Worm (Caenorhabditis elegans) whole organism, early embryonic: ENCODE data around the gene C05C12.5.

ENCODE experiments used
- F13C5.2 ChIP-seq: sonication (generic microtip); optimal IDR thresholded peaks from 2 replicates; lab custom pipeline; 2017; ENCODE audit warnings: mild to moderate bottlenecking, missing genetic modification characterization, inconsistent platforms, missing compliant biosample characterization
- ama-1 ChIP-seq: fragments of 150-350 bp; optimal IDR thresholded peaks from 2 replicates; lab custom pipeline; 2014
- ceh-36 ChIP-seq: sonication (generic microtip); optimal IDR thresholded peaks from 2 replicates; lab custom pipeline; 2016; ENCODE audit warnings: missing genetic modification characterization, inconsistent platforms, missing compliant biosample characterization
- flt-1 ChIP-seq: fragments of 200-800 bp; sonication (Bioruptor generic); IDR thresholded peaks from 2 replicates; pipeline ENCODE4 v1.3.6; 2022; ENCODE audit warnings: missing genetic modification characterization, missing compliant biosample characterization
- hmbx-1 ChIP-seq: sonication (generic microtip); optimal IDR thresholded peaks from 2 replicates; lab custom pipeline; 2016; ENCODE audit warnings: mild to moderate bottlenecking, missing genetic modification characterization, missing compliant biosample characterization
- pes-1 ChIP-seq: fragments of 200-800 bp; sonication (Bioruptor generic); IDR thresholded peaks from 2 replicates; pipeline ENCODE4 v1.3.6; 2022; ENCODE audit warnings: missing genetic modification reagents, missing genetic modification characterization, missing compliant biosample characterization
- tbx-11 ChIP-seq: fragments of 200-800 bp; sonication (Bioruptor generic); IDR thresholded peaks from 2 replicates; pipeline ENCODE4 v1.3.6; 2022; ENCODE audit warnings: missing genetic modification characterization, missing compliant biosample characterization
- tra-4 ChIP-seq: sonication (generic microtip); optimal IDR thresholded peaks from 2 replicates; lab custom pipeline; 2017; ENCODE audit warnings: missing genetic modification characterization, missing compliant biosample characterization

ce11 chrIV:11257476-11257875 lies 3.5 kb downstream of the C05C12.5 start:
- TF ChIP-seq flt-1 (GFP tag; lab: Robert Waterston, UW) (no peak), ama-1 (lab: Kevin White, UChicago) (no peak), ceh-36 (tag; lab: Kevin White, UChicago) (no peak), tra-4 (no peak), pes-1 (GFP tag; lab: Robert Waterston, UW) (no peak), F13C5.2 (tag; lab: Kevin White, UChicago) (no peak), hmbx-1 (tag; lab: Kevin White, UChicago) (no peak), tbx-11 (GFP tag; lab: Robert Waterston, UW) (no peak)
